Worm (Caenorhabditis elegans) whole organism, L3 larva: Measurements from ENCODE around the gene hst-3.2.
A peak's percentile ranks its signal among the peaks of the same experiment; 100 is the strongest.

Experiments used
- R02D3.7 ChIP-seq: fragments of 150-350 bp; optimal IDR thresholded peaks from 2 replicates; lab custom pipeline; 2014; ENCODE audit warnings: missing biosample characterization, missing genetic modification characterization
- ama-1 ChIP-seq: fragments of 150-350 bp; optimal IDR thresholded peaks from 2 replicates; lab custom pipeline; 2018
- ceh-28 ChIP-seq: fragments of 150-350 bp; optimal IDR thresholded peaks from 2 replicates; lab custom pipeline; 2014; ENCODE audit warnings: missing biosample characterization, missing genetic modification reagents, missing genetic modification characterization
- ceh-82 ChIP-seq: fragments of 150-350 bp; optimal IDR thresholded peaks from 2 replicates; lab custom pipeline; 2014; ENCODE audit warnings: missing biosample characterization, missing genetic modification characterization
- egl-5 ChIP-seq: fragments of 150-350 bp; optimal IDR thresholded peaks from 2 replicates; lab custom pipeline; 2017; ENCODE audit warnings: missing biosample characterization, missing genetic modification reagents, missing genetic modification characterization, inconsistent platforms
- elt-1 ChIP-seq: fragments of 150-350 bp; optimal IDR thresholded peaks from 2 replicates; lab custom pipeline; 2014; ENCODE audit warnings: missing biosample characterization, missing genetic modification characterization
- elt-2 ChIP-seq: sonication (generic microtip); optimal IDR thresholded peaks from 2 replicates; lab custom pipeline; 2016; ENCODE audit warnings: missing genetic modification reagents, mild to moderate bottlenecking, missing genetic modification characterization, missing compliant biosample characterization
- eor-1 ChIP-seq, 2 experiments: fragments of 150-350 bp; optimal IDR thresholded peaks; 2 replicates each; lab custom pipeline; 2014 to 2018; ENCODE audit warnings: missing biosample characterization in 2 of 2, missing genetic modification characterization in 2 of 2
- fkh-2 ChIP-seq: fragments of 150-350 bp; optimal IDR thresholded peaks from 2 replicates; lab custom pipeline; 2014; ENCODE audit warnings: missing biosample characterization, missing genetic modification reagents, missing genetic modification characterization
- fos-1 ChIP-seq: fragments of 150-350 bp; optimal IDR thresholded peaks from 2 replicates; lab custom pipeline; 2014; ENCODE audit warnings: missing biosample characterization, missing genetic modification characterization
- hmg-11 ChIP-seq: sonication (generic microtip); optimal IDR thresholded peaks from 2 replicates; lab custom pipeline; 2016; ENCODE audit warnings: missing genetic modification characterization, missing compliant biosample characterization
- jun-1 ChIP-seq: fragments of 150-350 bp; optimal IDR thresholded peaks from 2 replicates; lab custom pipeline; 2014; ENCODE audit warnings: missing biosample characterization, missing genetic modification reagents, missing genetic modification characterization
- lsy-12 ChIP-seq: sonication (generic microtip); optimal IDR thresholded peaks from 2 replicates; lab custom pipeline; 2016; ENCODE audit warnings: mild to moderate bottlenecking, missing genetic modification characterization, missing compliant biosample characterization
- mml-1 ChIP-seq: fragments of 150-350 bp; sonication (generic microtip); optimal IDR thresholded peaks from 3 replicates; lab custom pipeline; 2014; ENCODE audit warnings: missing biosample characterization, missing genetic modification characterization
- nfya-1 ChIP-seq: sonication (generic microtip); optimal IDR thresholded peaks from 2 replicates; lab custom pipeline; 2017; ENCODE audit warnings: missing genetic modification characterization, mild to moderate bottlenecking, missing compliant biosample characterization, antibody characterized with exemption, moderate library complexity; ENCODE audit not compliant: insufficient read depth
- nhr-12 ChIP-seq: fragments of 150-350 bp; optimal IDR thresholded peaks from 2 replicates; lab custom pipeline; 2014; ENCODE audit warnings: missing biosample characterization, missing genetic modification characterization
- nhr-237 ChIP-seq: fragments of 150-350 bp; optimal IDR thresholded peaks from 2 replicates; lab custom pipeline; 2014; ENCODE audit warnings: missing biosample characterization, missing genetic modification characterization
- nhr-25 ChIP-seq: sonication (generic microtip); optimal IDR thresholded peaks from 2 replicates; lab custom pipeline; 2017; ENCODE audit warnings: missing biosample characterization, missing genetic modification characterization
- nhr-28 ChIP-seq: fragments of 150-350 bp; optimal IDR thresholded peaks from 2 replicates; lab custom pipeline; 2014; ENCODE audit warnings: missing biosample characterization, missing genetic modification characterization
- nhr-67 ChIP-seq: fragments of 150-350 bp; optimal IDR thresholded peaks from 2 replicates; lab custom pipeline; 2014; ENCODE audit warnings: missing biosample characterization, missing genetic modification characterization
- nhr-77 ChIP-seq: fragments of 150-350 bp; optimal IDR thresholded peaks from 2 replicates; lab custom pipeline; 2014; ENCODE audit warnings: missing biosample characterization, missing genetic modification characterization
- pha-4 ChIP-seq: fragments of 150-350 bp; optimal IDR thresholded peaks from 2 replicates; lab custom pipeline; 2014; ENCODE audit warnings: missing biosample characterization, missing genetic modification reagents, missing genetic modification characterization
- sea-2 ChIP-seq: fragments of 150-350 bp; sonication (generic microtip); optimal IDR thresholded peaks from 4 replicates; lab custom pipeline; 2014; ENCODE audit warnings: missing biosample characterization, missing genetic modification reagents, missing genetic modification characterization
- skn-1 ChIP-seq: fragments of 150-350 bp; optimal IDR thresholded peaks from 2 replicates; lab custom pipeline; 2014; ENCODE audit warnings: missing biosample characterization, missing genetic modification characterization
- snpc-4 ChIP-seq: fragments of 150-350 bp; optimal IDR thresholded peaks from 2 replicates; lab custom pipeline; 2014; ENCODE audit warnings: missing biosample characterization, missing genetic modification characterization
- tbx-2 ChIP-seq: sonication (generic microtip); optimal IDR thresholded peaks from 2 replicates; lab custom pipeline; 2016; ENCODE audit warnings: mild to moderate bottlenecking, missing genetic modification characterization, missing compliant biosample characterization
- unc-62 ChIP-seq: fragments of 150-350 bp; sonication (generic microtip); optimal IDR thresholded peaks from 4 replicates; lab custom pipeline; 2014; ENCODE audit warnings: missing biosample characterization, missing genetic modification reagents, missing genetic modification characterization
- ztf-11 ChIP-seq: fragments of 150-350 bp; optimal IDR thresholded peaks from 2 replicates; lab custom pipeline; 2014; ENCODE audit warnings: missing biosample characterization, missing genetic modification characterization

The hst-3.2 gene

DNA sequence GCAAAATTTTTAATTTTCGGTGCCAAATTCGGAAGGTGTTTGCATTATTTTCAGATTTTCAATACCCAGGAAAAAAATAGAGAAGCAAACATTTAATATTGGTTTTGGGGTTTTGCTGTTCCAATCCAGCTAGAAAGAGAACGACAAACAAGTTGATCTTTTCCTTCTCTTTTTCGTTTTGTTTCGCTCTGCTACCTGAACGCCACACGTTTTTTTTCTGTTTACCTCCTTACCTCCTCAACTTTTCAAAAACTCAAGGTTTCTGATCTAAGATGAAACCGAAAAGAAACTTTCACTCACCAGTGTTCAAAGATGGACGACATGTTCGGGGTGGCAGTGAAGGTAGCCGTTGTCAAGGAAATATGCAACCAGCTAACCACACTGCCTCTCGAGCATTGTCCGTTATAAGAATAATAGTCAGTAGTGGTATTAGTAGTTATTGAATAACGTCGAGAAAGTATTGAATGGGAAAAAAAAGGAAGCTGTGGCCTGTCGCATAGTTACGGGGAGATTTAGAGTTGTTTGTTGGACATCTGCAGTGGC is 45.7 kb upstream of the hst-3.2 start:
- no peak for TF ChIP-seq hmg-11 (tag; lab: Kevin White, UChicago)
- TF ChIP-seq ama-1 (lab: Kevin White, UChicago), result peak; percentile 24
- no peak for TF ChIP-seq nhr-237 (tag; lab: Kevin White, UChicago)
- TF ChIP-seq egl-5 (tag; lab: Kevin White, UChicago), result peak; percentile 12
- no peak for TF ChIP-seq tbx-2
- peak; percentile 59 for TF ChIP-seq pha-4
- no peak for TF ChIP-seq skn-1 (tag; lab: Kevin White, UChicago)
- no peak for TF ChIP-seq nhr-28 (tag; lab: Kevin White, UChicago)
- no peak for TF ChIP-seq ceh-28
- TF ChIP-seq nhr-25 (tag; lab: Kevin White, UChicago), result peak; percentile 34
- no peak for TF ChIP-seq mml-1 (tag; lab: Kevin White, UChicago)

DNA sequence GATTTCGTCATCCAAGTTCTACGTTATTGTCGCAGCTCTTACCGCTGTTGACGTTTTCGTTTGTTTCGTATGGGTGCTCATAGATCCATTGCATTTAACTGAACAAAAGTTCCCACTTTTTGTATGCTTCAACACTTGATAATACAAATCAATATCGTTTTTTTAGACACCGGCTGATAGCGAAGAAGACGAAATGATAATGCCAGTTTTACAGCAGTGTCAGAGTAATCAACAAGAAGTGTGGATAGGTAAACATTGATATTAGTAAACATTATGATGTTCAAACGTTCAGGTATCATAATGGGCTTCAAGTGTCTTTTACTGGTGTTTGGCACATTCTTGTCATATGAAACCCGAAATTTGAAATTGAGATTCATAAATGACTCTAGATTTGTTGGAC is 42.5 kb upstream of the hst-3.2 start:
- TF ChIP-seq lsy-12 (tag; lab: Kevin White, UChicago), result no peak
- TF ChIP-seq elt-1 (tag; lab: Kevin White, UChicago), result no peak
- peak; percentile 62 for TF ChIP-seq pha-4
- TF ChIP-seq elt-2, result peak; percentile 72
- no peak for TF ChIP-seq fkh-2

DNA sequence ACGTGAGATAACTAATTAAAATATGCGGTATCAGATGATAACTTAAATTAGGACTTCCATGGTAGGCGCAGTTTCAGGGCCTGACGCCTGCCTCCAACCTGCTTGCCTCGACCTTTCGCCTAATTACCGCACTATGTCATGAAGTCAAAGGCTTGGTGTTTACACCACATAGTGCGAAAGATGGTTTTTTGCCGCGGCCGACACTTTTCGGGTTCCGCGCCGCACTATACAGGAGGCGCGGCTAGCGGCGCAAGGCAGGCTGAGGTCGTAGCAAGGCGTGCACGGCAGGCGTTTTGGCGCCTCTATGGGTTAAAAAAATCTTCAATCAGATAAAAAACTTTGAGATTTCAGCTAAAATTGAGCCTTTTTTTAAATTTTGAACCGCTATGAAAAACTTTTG is 36.9 kb upstream of the hst-3.2 start:
- peak; percentile 78 for TF ChIP-seq snpc-4 (tag; lab: Kevin White, UChicago)
- TF ChIP-seq egl-5 (tag; lab: Kevin White, UChicago), result no peak
- no peak for TF ChIP-seq jun-1 (tag; lab: Kevin White, UChicago)
- no peak for TF ChIP-seq ztf-11 (tag; lab: Kevin White, UChicago)
- TF ChIP-seq eor-1 (tag; optimal IDR thresholded peaks at IDR 0.05; lab: Kevin White, UChicago), result no peak
- no peak for TF ChIP-seq fos-1 (tag; lab: Kevin White, UChicago)

DNA sequence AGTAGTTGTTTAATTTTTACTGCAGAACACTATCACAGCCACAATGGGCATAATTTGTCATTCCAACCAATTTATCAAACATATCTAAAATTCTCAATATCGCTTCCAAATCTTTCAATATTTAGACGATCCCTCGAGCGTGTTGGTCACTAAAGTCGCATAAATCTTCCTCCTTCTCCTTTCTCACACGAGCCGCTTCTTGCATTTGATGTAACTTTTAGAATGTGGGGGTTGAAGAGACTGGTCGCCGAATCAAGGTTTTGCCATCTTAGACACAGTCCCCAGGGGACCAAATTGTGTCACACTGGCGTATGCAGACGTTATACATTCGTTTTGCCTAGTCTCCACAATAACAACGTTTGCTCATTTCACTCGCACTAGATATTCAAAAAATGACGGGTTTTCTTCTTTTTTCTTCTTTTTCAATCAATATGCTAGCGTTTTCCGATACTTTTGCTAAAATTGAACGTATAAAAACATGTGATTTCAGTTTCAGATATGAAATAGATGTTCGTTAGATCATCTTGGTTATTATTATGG is 33.7 kb upstream of the hst-3.2 start, which contains the start of gene gbb-1:
Gene gbb-1 (plus strand): TSS at position 490 of the 540 bp plus-strand sequence.
- no peak for TF ChIP-seq ceh-82 (tag; lab: Kevin White, UChicago)
- TF ChIP-seq elt-1 (tag; lab: Kevin White, UChicago), result peak; percentile 19
- no peak for TF ChIP-seq nhr-67 (tag; lab: Kevin White, UChicago)

DNA sequence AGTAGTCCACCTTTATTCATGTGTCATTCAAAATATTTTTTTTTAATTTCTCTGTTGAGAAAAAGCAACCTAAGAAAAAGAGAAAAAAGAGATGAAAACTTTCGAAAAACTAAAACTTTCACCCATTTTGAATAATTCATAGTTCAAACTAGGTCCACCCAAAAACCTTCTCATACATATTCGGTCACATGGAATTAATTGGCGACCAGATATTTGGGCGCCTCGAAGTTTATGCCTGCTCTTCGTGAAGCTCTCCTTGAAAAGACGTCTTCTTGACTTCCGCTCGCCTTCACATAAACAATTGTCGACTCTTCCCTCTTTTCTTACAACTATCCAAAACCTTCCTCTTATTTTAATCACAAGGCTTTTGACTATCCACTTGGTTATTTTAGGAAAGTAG is 31.8 kb upstream of the hst-3.2 start:
- TF ChIP-seq unc-62 (GFP tag; lab: Kevin White, UChicago), result no peak
- no peak for TF ChIP-seq elt-2
- TF ChIP-seq nhr-77, result no peak
- TF ChIP-seq nhr-237 (tag; lab: Kevin White, UChicago), result no peak
- no peak for TF ChIP-seq R02D3.7 (tag; lab: Kevin White, UChicago)
- TF ChIP-seq fos-1 (tag; lab: Kevin White, UChicago), result no peak

DNA sequence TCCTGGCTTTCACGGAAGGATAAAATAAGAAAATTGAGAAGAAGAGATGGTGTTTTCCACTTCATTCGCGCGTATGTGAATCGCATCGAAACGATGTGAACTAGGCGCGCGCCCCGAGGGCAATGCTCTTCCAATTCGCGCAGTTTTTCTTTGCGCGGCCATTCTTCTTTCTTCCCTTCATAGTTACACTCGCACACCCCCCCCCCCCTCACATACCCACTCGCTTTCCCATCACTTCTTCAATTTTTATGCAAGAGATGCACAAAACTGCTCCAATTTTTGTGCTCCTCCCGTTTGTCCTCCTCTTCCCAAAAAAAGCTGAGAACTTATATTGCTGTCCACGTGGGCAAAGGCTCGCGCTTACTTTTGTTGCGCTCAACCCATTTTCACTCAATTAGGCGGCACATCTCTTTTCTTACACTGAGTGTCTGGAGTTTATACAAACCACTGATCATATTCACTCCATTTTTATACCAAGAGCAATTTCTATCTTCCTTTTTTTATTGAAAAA is 29.8 kb upstream of the hst-3.2 start:
- TF ChIP-seq nfya-1 (tag; lab: Kevin White, UChicago) (peak; percentile 7), hmg-11 (tag; lab: Kevin White, UChicago) (no peak), nhr-12 (tag; lab: Kevin White, UChicago) (no peak)

DNA sequence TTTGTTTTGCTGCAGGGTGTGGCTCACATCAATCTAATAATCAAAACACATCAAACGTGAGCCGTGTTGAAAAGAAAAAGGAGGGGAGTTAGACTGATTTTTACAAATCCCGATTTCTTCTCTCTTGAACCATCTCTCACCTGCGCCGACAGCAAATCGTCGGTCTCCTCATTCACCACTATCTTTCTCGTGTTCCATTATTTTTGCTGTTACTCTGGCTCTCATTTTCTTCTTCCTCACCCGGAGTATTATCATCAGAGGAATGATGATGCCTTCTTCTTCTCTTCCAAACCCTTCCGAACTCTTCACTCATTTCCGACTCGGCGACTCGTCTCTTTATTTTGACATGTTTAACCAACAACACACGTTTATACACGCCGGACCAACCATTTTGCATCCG is 26.4 kb upstream of the hst-3.2 start:
- TF ChIP-seq sea-2 (GFP tag; lab: Kevin White, UChicago), result no peak
- TF ChIP-seq unc-62 (GFP tag; lab: Kevin White, UChicago), result peak; percentile 41
